Fruit fly (Drosophila melanogaster): ENCODE results near the gene Lim3.

- TF ChIP-seq CG12768 (GFP tag; optimal IDR thresholded peaks at IDR 0.05) (no peak), Hr96 (GFP tag; optimal IDR thresholded peaks at IDR 0.05) (no peak), CG7101 (tag; optimal IDR thresholded peaks at IDR 0.05) (no peak), pad (GFP tag; optimal IDR thresholded peaks at IDR 0.05) (no peak)
Measured at dm6 chr2L:19156737-19157287, 48.6 kb upstream of the Lim3 start.
